Fruit fly (Drosophila melanogaster) whole organism, prepupa: Measurements from ENCODE around the gene RpL7A.

Experiments used
- Blimp-1 ChIP-seq: fragments of 200-800 bp; sonication (Bioruptor generic); optimal IDR thresholded peaks from 3 replicates; lab custom pipeline; 2017; ENCODE audit warnings: missing biosample characterization, missing genetic modification characterization, mild to moderate bottlenecking, moderate library complexity, missing genetic modification reagents
- CG10631 ChIP-seq: fragments of 200-800 bp; sonication (Bioruptor generic); optimal IDR thresholded peaks from 2 replicates; lab custom pipeline; 2016; ENCODE audit warnings: missing biosample characterization, missing genetic modification characterization
- CG10669 ChIP-seq: fragments of 200-800 bp; sonication (Bioruptor generic); optimal IDR thresholded peaks from 3 replicates; lab custom pipeline; 2018; ENCODE audit warnings: missing biosample characterization, mild to moderate bottlenecking, missing genetic modification characterization, moderate library complexity
- CG11294 ChIP-seq: fragments of 200-800 bp; sonication (Bioruptor generic); IDR thresholded peaks from 2 replicates; pipeline ENCODE4 v1.3.6; 2022; ENCODE audit warnings: missing biosample characterization, missing genetic modification characterization
- CG11762 ChIP-seq: fragments of 200-800 bp; sonication (Bioruptor generic); optimal IDR thresholded peaks from 3 replicates; lab custom pipeline; 2016; ENCODE audit warnings: missing biosample characterization, missing genetic modification characterization; ENCODE audit not compliant: insufficient read depth
- CG11902 ChIP-seq: fragments of 200-800 bp; sonication (Bioruptor generic); optimal IDR thresholded peaks from 3 replicates; lab custom pipeline; 2016; ENCODE audit warnings: missing biosample characterization, missing genetic modification characterization
- CG15336 ChIP-seq: fragments of 200-800 bp; sonication (Bioruptor generic); IDR thresholded peaks from 2 replicates; pipeline ENCODE4 v1.3.6; 2022; ENCODE audit warnings: missing biosample characterization, missing genetic modification characterization
- CG1621 ChIP-seq: fragments of 200-800 bp; sonication (Bioruptor generic); optimal IDR thresholded peaks from 3 replicates; lab custom pipeline; 2018; ENCODE audit warnings: missing biosample characterization, mild to moderate bottlenecking, missing genetic modification characterization
- CG31627 ChIP-seq: fragments of 200-800 bp; sonication (Bioruptor generic); optimal IDR thresholded peaks from 3 replicates; lab custom pipeline; 2016; ENCODE audit warnings: missing biosample characterization, missing genetic modification characterization
- CG32006 ChIP-seq: fragments of 200-800 bp; sonication (Bioruptor generic); optimal IDR thresholded peaks from 3 replicates; lab custom pipeline; 2017; ENCODE audit warnings: missing biosample characterization, mild to moderate bottlenecking, missing genetic modification characterization
- CG34406 ChIP-seq: fragments of 200-800 bp; sonication (Bioruptor generic); optimal IDR thresholded peaks from 3 replicates; lab custom pipeline; 2016; ENCODE audit warnings: missing biosample characterization, missing genetic modification characterization
- CG3919 ChIP-seq: fragments of 200-800 bp; sonication (Bioruptor generic); optimal IDR thresholded peaks from 3 replicates; lab custom pipeline; 2016; ENCODE audit warnings: missing biosample characterization, missing genetic modification characterization
- CG4318 ChIP-seq: fragments of 200-800 bp; sonication (Bioruptor generic); optimal IDR thresholded peaks from 3 replicates; lab custom pipeline; 2017; ENCODE audit warnings: missing biosample characterization, mild to moderate bottlenecking, missing genetic modification characterization
- CG6163 ChIP-seq: fragments of 200-800 bp; sonication (Bioruptor generic); IDR thresholded peaks from 3 replicates; pipeline ENCODE4 v1.3.6; 2022; ENCODE audit warnings: missing biosample characterization, missing genetic modification characterization
- CG6276 ChIP-seq: fragments of 200-800 bp; sonication (Bioruptor generic); optimal IDR thresholded peaks from 2 replicates; lab custom pipeline; 2017; ENCODE audit warnings: missing biosample characterization, mild to moderate bottlenecking, missing genetic modification characterization
- CG6792 ChIP-seq: fragments of 200-800 bp; sonication (Bioruptor generic); optimal IDR thresholded peaks from 3 replicates; lab custom pipeline; 2016; ENCODE audit warnings: missing biosample characterization, missing genetic modification characterization
- CG6854 ChIP-seq: fragments of 200-800 bp; sonication (Bioruptor generic); optimal IDR thresholded peaks from 2 replicates; lab custom pipeline; 2017; ENCODE audit warnings: missing biosample characterization, mild to moderate bottlenecking, missing genetic modification characterization
- CG7368 ChIP-seq: fragments of 200-800 bp; sonication (Bioruptor generic); optimal IDR thresholded peaks from 3 replicates; lab custom pipeline; 2016; ENCODE audit warnings: missing biosample characterization, missing genetic modification characterization
- CG8319 ChIP-seq: fragments of 200-800 bp; sonication (Bioruptor generic); optimal IDR thresholded peaks from 3 replicates; lab custom pipeline; 2016; ENCODE audit warnings: missing biosample characterization, missing genetic modification characterization
- CG8632 ChIP-seq: fragments of 200-800 bp; sonication (Bioruptor generic); optimal IDR thresholded peaks from 3 replicates; lab custom pipeline; 2016; ENCODE audit warnings: missing biosample characterization, missing genetic modification characterization
- CG9139 ChIP-seq: fragments of 200-800 bp; sonication (Bioruptor generic); optimal IDR thresholded peaks from 3 replicates; lab custom pipeline; 2017; ENCODE audit warnings: missing biosample characterization, mild to moderate bottlenecking, missing genetic modification characterization
- Eip75B ChIP-seq: fragments of 200-800 bp; sonication (Bioruptor generic); optimal IDR thresholded peaks from 3 replicates; lab custom pipeline; 2016; ENCODE audit warnings: missing biosample characterization, missing genetic modification characterization
- Eip93F ChIP-seq: fragments of 200-800 bp; sonication (Bioruptor generic); optimal IDR thresholded peaks from 2 replicates; lab custom pipeline; 2016; ENCODE audit warnings: missing biosample characterization, mild to moderate bottlenecking, missing genetic modification characterization
- Ets21C ChIP-seq: fragments of 200-800 bp; sonication (Bioruptor generic); optimal IDR thresholded peaks from 3 replicates; lab custom pipeline; 2016; ENCODE audit warnings: missing biosample characterization, missing genetic modification characterization
- Ets96B ChIP-seq: fragments of 200-800 bp; optimal IDR thresholded peaks from 2 replicates; lab custom pipeline; 2019; ENCODE audit warnings: missing biosample characterization, mild to moderate bottlenecking, missing genetic modification characterization, moderate library complexity
- Gug ChIP-seq: fragments of 200-800 bp; sonication (Bioruptor generic); IDR thresholded peaks from 2 replicates; pipeline ENCODE4 v1.3.6; 2022; ENCODE audit warnings: missing biosample characterization, missing genetic modification characterization
- Hr39 ChIP-seq: fragments of 200-800 bp; sonication (Bioruptor generic); optimal IDR thresholded peaks from 2 replicates; lab custom pipeline; 2016; ENCODE audit warnings: missing biosample characterization, missing genetic modification characterization
- Hr4 ChIP-seq: fragments of 200-800 bp; sonication (Bioruptor generic); optimal IDR thresholded peaks from 3 replicates; lab custom pipeline; 2016; ENCODE audit warnings: missing biosample characterization, missing genetic modification characterization
- Lpt ChIP-seq: fragments of 200-800 bp; sonication (Bioruptor generic); optimal IDR thresholded peaks from 3 replicates; lab custom pipeline; 2016; ENCODE audit warnings: missing biosample characterization, missing genetic modification characterization
- Met ChIP-seq: fragments of 200-800 bp; sonication (Bioruptor generic); optimal IDR thresholded peaks from 3 replicates; lab custom pipeline; 2016; ENCODE audit warnings: missing biosample characterization, missing genetic modification characterization
- Smox ChIP-seq: fragments of 200-800 bp; sonication (Bioruptor generic); optimal IDR thresholded peaks from 3 replicates; lab custom pipeline; 2016; ENCODE audit warnings: missing biosample characterization, missing genetic modification characterization
- Sox14 ChIP-seq: fragments of 200-800 bp; sonication (Bioruptor generic); optimal IDR thresholded peaks from 3 replicates; lab custom pipeline; 2016; ENCODE audit warnings: missing biosample characterization, missing genetic modification characterization
- Sox15 ChIP-seq: fragments of 200-800 bp; sonication (Bioruptor generic); optimal IDR thresholded peaks from 3 replicates; lab custom pipeline; 2016; ENCODE audit warnings: missing biosample characterization, missing genetic modification characterization
- achi ChIP-seq: fragments of 200-800 bp; sonication (Bioruptor generic); optimal IDR thresholded peaks from 3 replicates; lab custom pipeline; 2016; ENCODE audit warnings: missing biosample characterization, missing genetic modification characterization
- acj6 ChIP-seq: fragments of 200-800 bp; sonication (Bioruptor generic); optimal IDR thresholded peaks from 3 replicates; lab custom pipeline; 2016; ENCODE audit warnings: missing biosample characterization, missing genetic modification characterization
- dac ChIP-seq: fragments of 200-800 bp; sonication (Bioruptor generic); optimal IDR thresholded peaks from 2 replicates; lab custom pipeline; 2017; ENCODE audit warnings: missing biosample characterization, mild to moderate bottlenecking, missing genetic modification characterization
- dsx ChIP-seq: fragments of 200-800 bp; optimal IDR thresholded peaks from 3 replicates; lab custom pipeline; 2019; ENCODE audit warnings: missing biosample characterization, mild to moderate bottlenecking, missing genetic modification characterization, moderate library complexity; ENCODE audit not compliant: poor library complexity, severe bottlenecking
- esn ChIP-seq: fragments of 200-800 bp; sonication (Bioruptor generic); optimal IDR thresholded peaks from 2 replicates; lab custom pipeline; 2016; ENCODE audit warnings: missing biosample characterization, mild to moderate bottlenecking, missing genetic modification characterization, moderate library complexity
- fd59A ChIP-seq: fragments of 200-800 bp; sonication (Bioruptor generic); optimal IDR thresholded peaks from 2 replicates; lab custom pipeline; 2017; ENCODE audit warnings: missing biosample characterization, mild to moderate bottlenecking, missing genetic modification characterization, missing genetic modification reagents
- fd85E ChIP-seq: fragments of 200-800 bp; sonication (Bioruptor generic); optimal IDR thresholded peaks from 3 replicates; lab custom pipeline; 2016; ENCODE audit warnings: missing biosample characterization, missing genetic modification characterization
- fkh ChIP-seq: fragments of 200-800 bp; sonication (Bioruptor generic); optimal IDR thresholded peaks from 3 replicates; lab custom pipeline; 2017; ENCODE audit warnings: missing biosample characterization, mild to moderate bottlenecking, missing genetic modification characterization, moderate library complexity
- lz ChIP-seq: fragments of 200-800 bp; sonication (Bioruptor generic); optimal IDR thresholded peaks from 3 replicates; lab custom pipeline; 2016; ENCODE audit warnings: missing biosample characterization, missing genetic modification characterization
- net ChIP-seq: fragments of 200-800 bp; sonication (Bioruptor generic); optimal IDR thresholded peaks from 3 replicates; lab custom pipeline; 2016; ENCODE audit warnings: missing biosample characterization, missing genetic modification characterization
- pdm3 ChIP-seq: fragments of 200-800 bp; sonication (Bioruptor generic); optimal IDR thresholded peaks from 3 replicates; lab custom pipeline; 2016; ENCODE audit warnings: missing biosample characterization, missing genetic modification characterization
- salr ChIP-seq, 2 experiments: fragments of 200-800 bp; sonication (Bioruptor generic); optimal IDR thresholded peaks; 3 replicates each; lab custom pipeline; 2016 to 2018; ENCODE audit warnings: missing biosample characterization in 2 of 2, missing genetic modification characterization in 2 of 2, mild to moderate bottlenecking in 1 of 2
- spab ChIP-seq: fragments of 200-800 bp; sonication (Bioruptor generic); optimal IDR thresholded peaks from 2 replicates; lab custom pipeline; 2017; ENCODE audit warnings: missing biosample characterization, mild to moderate bottlenecking, missing genetic modification characterization, missing genetic modification reagents
- ss ChIP-seq, 2 experiments: fragments of 200-800 bp; sonication (Bioruptor generic); optimal IDR thresholded peaks; 2 replicates in 1 of 2; 3 replicates in 1 of 2; lab custom pipeline; 2017 to 2018; ENCODE audit warnings: mild to moderate bottlenecking in 2 of 2, missing biosample characterization in 2 of 2, missing genetic modification characterization in 2 of 2, moderate library complexity in 1 of 2
- svp ChIP-seq: fragments of 200-800 bp; sonication (Bioruptor generic); peaks from one replicate; lab custom pipeline; 2016; ENCODE audit warnings: missing biosample characterization, missing genetic modification characterization
- topi ChIP-seq: fragments of 200-800 bp; sonication (Bioruptor generic); optimal IDR thresholded peaks from 3 replicates; lab custom pipeline; 2016; ENCODE audit warnings: missing biosample characterization, missing genetic modification characterization

Gene RpL7A

dm6 chrX:6574488-6574887 is 41.3 kb upstream of the RpL7A start (continued):
- no peak for TF ChIP-seq Gug
- TF ChIP-seq Hr4 (GFP tag; lab: Kevin White, UChicago) = peak; percentile 71
- TF ChIP-seq CG11762 = no peak
- TF ChIP-seq spab = no peak
- no peak for TF ChIP-seq salr (GFP tag; optimal IDR thresholded peaks at IDR 0.05; lab: Kevin White, UChicago)
- no peak for TF ChIP-seq CG11902
- no peak for TF ChIP-seq CG7368 (GFP tag; lab: Kevin White, UChicago)
- TF ChIP-seq topi (GFP tag; lab: Kevin White, UChicago) = peak; percentile 72
- no peak for TF ChIP-seq Smox
- TF ChIP-seq CG8319 (GFP tag; lab: Kevin White, UChicago) = no peak
- no peak for TF ChIP-seq dsx (GFP tag; lab: Kevin White, UChicago)
- TF ChIP-seq CG6792 (GFP tag; lab: Kevin White, UChicago) = peak; percentile 17
- TF ChIP-seq CG6854 = no peak

DNA sequence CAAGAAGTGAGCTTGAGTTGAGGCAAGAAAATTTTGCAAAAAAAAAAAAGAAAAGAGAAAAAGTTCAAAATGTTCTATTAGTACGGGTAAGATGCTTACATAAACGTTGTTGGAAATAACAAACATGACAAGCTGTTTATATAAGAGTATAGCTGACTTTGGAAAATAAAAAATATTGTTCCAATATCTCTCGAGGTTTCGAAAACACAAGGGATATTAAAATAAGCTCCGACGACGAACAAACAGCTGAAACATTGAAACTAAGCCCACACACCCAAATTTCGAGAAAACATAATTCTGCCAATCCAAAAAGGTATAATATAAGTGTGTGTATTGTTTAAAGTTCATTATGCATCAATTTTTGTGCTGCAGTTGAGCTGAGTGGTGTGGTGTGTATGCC is 40.7 kb upstream of the RpL7A start:
- peak; percentile 24 for TF ChIP-seq Eip75B (GFP tag; lab: Kevin White, UChicago)
- peak; percentile 58 for TF ChIP-seq topi (GFP tag; lab: Kevin White, UChicago)
- TF ChIP-seq Sox14 = peak; percentile 41
- TF ChIP-seq Hr39 (GFP tag; lab: Kevin White, UChicago) = peak; percentile 20
- no peak for TF ChIP-seq Gug
- TF ChIP-seq Lpt (GFP tag; lab: Kevin White, UChicago) = no peak
- TF ChIP-seq CG3919 (GFP tag; lab: Kevin White, UChicago) = peak; percentile 16
- TF ChIP-seq Hr4 (GFP tag; lab: Kevin White, UChicago) = peak; percentile 19
- peak; percentile 13 for TF ChIP-seq CG7368 (GFP tag; lab: Kevin White, UChicago)
- TF ChIP-seq Ets96B = no peak
- TF ChIP-seq CG6163 (GFP tag; lab: Robert Waterston, UW) = 0 out of 3 replicates have a peak, but pooled peaks have one; percentile 14
- no peak for TF ChIP-seq CG11294 (GFP tag; lab: Robert Waterston, UW)
- peak; percentile 41 for TF ChIP-seq CG6276 (GFP tag; lab: Kevin White, UChicago)
- TF ChIP-seq CG34406 (GFP tag; lab: Kevin White, UChicago) = peak; percentile 54
- peak; percentile 32 for TF ChIP-seq net (GFP tag; lab: Kevin White, UChicago)
- peak; percentile 54 for TF ChIP-seq lz (GFP tag; lab: Kevin White, UChicago)
- no peak for TF ChIP-seq CG1621 (tag; lab: Kevin White, UChicago)
- TF ChIP-seq CG32006 (GFP tag; lab: Kevin White, UChicago) = peak; percentile 63
- peak; percentile 29 for TF ChIP-seq CG10631 (GFP tag; lab: Kevin White, UChicago)
- TF ChIP-seq Met (GFP tag; lab: Kevin White, UChicago) = peak; percentile 56
- peak; percentile 59 for TF ChIP-seq CG6792 (GFP tag; lab: Kevin White, UChicago)
- no peak for TF ChIP-seq fkh (GFP tag; lab: Kevin White, UChicago)
- TF ChIP-seq dsx (GFP tag; lab: Kevin White, UChicago) = no peak
- peak; percentile 33 for TF ChIP-seq CG8632 (GFP tag; lab: Kevin White, UChicago)
- peak; percentile 48 for TF ChIP-seq acj6 (GFP tag; lab: Kevin White, UChicago)
- TF ChIP-seq CG9139 = no peak
- no peak for TF ChIP-seq CG11902
- peak in 1 of 2 experiments; percentile 11 for TF ChIP-seq ss (GFP tag; optimal IDR thresholded peaks at IDR 0.05; lab: Kevin White, UChicago)
- TF ChIP-seq pdm3 (GFP tag; lab: Kevin White, UChicago) = peak; percentile 53
- peak; percentile 38 for TF ChIP-seq CG4318 (GFP tag; lab: Kevin White, UChicago)
- peak; percentile 58 for TF ChIP-seq CG15336 (GFP tag; lab: Robert Waterston, UW)
- no peak for TF ChIP-seq dac
- peak; percentile 73 for TF ChIP-seq svp
- no peak for TF ChIP-seq fd59A (GFP tag; lab: Kevin White, UChicago)
- no peak for TF ChIP-seq CG11762
- peak; percentile 19 for TF ChIP-seq Ets21C
- peak; percentile 38 for TF ChIP-seq Sox15 (GFP tag; lab: Kevin White, UChicago)
- peak; percentile 3 for TF ChIP-seq CG10669 (GFP tag; lab: Kevin White, UChicago)
- no peak for TF ChIP-seq Eip93F (GFP tag; lab: Kevin White, UChicago)
- peak; percentile 58 for TF ChIP-seq esn (GFP tag; lab: Kevin White, UChicago)
- no peak for TF ChIP-seq Blimp-1
- peak; percentile 46 for TF ChIP-seq CG31627 (GFP tag; lab: Kevin White, UChicago)
- TF ChIP-seq fd85E (GFP tag; lab: Kevin White, UChicago) = no peak
- peak; percentile 8 for TF ChIP-seq achi
- TF ChIP-seq CG8319 (GFP tag; lab: Kevin White, UChicago) = no peak
